Fruit fly (Drosophila melanogaster) whole organism, larva: Measurements from ENCODE around the gene Ir40a.

ENCODE experiments used
- noc ChIP-seq: fragments of 200-800 bp; sonication (Bioruptor generic); optimal IDR thresholded peaks from 3 replicates; lab custom pipeline; 2019; ENCODE audit warnings: missing biosample characterization, mild to moderate bottlenecking, missing genetic modification characterization, moderate library complexity

The Ir40a gene

dm6 chr2L:22214276-22214675 lies at the start of gene Ir40a:
Ir40a (minus strand) TSS chr2L:22214376.
- no peak for TF ChIP-seq noc (tag; lab: Kevin White, UChicago)

dm6 chr2L:22261047-22261446 lies 46.9 kb upstream of the Ir40a start:
- no peak for TF ChIP-seq noc (tag; lab: Kevin White, UChicago)

- no peak for TF ChIP-seq noc (tag; lab: Kevin White, UChicago)
Measured at dm6 chr2L:22249570-22250274, 35.5 kb upstream of the Ir40a start, which contains the start of gene Tif-IA. Tif-IA (plus strand) TSS chr2L:22249876.

DNA sequence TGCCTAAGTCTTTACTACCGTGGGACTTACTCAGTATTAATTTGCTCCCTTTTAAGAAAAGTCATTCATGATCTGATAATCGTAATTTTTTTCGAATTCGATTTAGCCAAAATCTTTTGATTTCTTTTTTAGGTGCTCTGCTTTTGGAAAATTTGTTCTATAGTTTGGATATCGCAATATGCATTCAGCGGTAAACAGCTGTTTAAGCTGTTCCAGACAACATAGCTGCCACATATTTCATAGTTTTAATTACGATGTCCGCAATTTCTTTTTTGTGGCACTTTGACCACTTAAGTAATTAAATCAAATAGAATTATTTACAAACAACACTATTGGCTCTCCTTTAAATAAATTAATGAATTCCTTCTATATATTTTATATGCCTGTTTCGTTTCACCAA lies 34.1 kb upstream of the Ir40a start:
- TF ChIP-seq noc (tag; lab: Kevin White, UChicago): no peak

- no peak for TF ChIP-seq noc (tag; lab: Kevin White, UChicago)
Measured at dm6 chr2L:22247455-22248058, 33.4 kb upstream of the Ir40a start, which contains the start of gene RpL21. RpL21 (minus strand) TSS chr2L:22247875.

DNA sequence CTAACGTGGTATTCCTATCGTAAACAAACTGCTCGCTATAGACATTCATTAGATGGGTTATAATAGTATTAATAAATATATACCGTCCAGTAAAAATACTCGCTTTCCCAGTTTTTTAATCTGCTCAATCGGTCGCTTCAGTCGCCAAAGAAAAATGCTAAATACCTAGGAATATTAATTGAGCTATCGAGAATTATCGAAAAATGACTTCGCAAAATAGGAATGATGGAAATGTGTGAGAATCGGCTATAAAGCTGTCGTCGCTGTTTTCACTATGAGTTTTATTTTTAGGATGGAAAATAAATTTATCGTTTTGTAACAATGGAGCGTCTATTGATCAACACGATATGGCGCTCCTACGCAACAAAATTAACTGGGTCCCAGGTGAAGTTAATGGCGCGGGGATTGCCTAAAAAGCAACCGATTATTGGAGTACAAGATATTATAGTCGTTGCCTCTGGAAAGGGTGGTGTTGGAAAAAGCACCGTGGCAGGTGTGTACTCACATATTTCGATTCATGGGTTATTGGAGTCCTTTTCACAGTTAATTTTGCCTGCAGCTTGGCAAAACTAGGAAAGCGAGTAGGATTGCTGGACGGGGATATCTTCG lies 25.5 kb upstream of the Ir40a start, which contains the start of gene Nubpl:
Gene Nubpl, plus strand, starts transcription at position 306 of the 609 bp plus-strand sequence.
- no peak for TF ChIP-seq noc (tag; lab: Kevin White, UChicago)

DNA sequence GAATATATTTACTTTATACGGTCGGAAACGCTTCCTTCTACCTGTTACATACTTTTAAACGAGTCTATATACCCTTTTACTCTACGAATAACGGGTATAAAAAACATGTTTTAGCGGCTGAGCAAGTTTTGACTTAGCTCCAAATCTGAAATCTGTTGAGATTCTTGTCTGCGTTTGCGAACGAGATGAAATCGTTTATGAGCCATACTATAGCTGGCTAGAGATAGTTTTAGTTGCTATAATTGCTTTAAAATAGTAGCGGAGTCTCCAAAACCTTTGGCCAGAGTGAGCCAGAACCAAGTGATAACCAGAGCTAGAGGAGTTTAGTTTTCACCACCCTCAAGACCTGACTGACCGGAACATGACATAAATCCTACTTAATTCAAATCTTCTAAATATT lies 37.8 kb downstream of the Ir40a start:
- no peak for TF ChIP-seq noc (tag; lab: Kevin White, UChicago)

dm6 chr2L:22175101-22175500 lies 39.1 kb downstream of the Ir40a start, which contains the start of gene CG3635:
CG3635 (plus strand) TSS chr2L:22175415.
- no peak for TF ChIP-seq noc (tag; lab: Kevin White, UChicago)

DNA sequence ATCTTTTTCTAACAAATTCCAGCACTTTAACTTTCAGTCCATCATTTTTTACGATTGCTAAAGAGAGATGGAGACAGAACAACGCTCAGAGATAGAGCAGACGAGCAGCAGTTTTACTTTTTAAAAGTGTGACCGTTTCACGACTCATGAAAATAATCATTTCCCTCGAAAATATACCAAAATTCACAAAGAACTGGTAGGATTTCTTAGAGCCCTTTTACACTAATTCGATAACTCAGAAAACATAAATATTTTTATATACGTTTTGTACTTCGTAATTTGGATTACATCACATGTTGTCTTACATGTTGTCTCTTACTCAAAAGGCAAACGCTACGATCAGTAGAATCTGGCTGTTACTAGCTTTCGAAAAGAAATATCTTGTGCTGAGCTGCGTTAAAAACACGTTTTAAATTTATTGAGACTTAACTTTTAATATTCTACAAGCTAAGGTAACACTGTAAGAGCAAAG lies 45.1 kb downstream of the Ir40a start, which contains the start of gene Clamp:
Gene Clamp, minus strand, starts transcription at position 100 of the 472 bp plus-strand sequence.
- no peak for TF ChIP-seq noc (tag; lab: Kevin White, UChicago)

dm6 chr2L:22168559-22169027 lies 45.6 kb downstream of the Ir40a start:
- TF ChIP-seq noc (tag; lab: Kevin White, UChicago): no peak

DNA sequence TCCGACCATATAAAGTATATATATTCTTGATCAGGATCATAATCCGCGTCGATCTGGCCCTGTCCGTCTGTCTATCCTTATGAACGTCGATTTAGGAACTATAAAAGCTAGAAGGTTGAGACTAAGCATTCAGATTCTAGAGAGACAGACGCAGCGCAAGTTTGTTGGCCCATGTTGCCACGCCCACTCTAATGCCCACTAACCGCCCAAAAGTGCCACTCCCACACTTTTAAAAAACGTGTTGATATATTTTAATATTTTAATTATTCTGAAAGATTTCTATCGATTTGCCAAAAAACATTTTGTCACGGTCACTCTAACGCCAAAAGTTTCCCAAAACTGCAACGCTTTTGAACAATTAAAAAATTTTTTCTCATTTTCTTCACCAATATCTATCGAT lies 50.9 kb downstream of the Ir40a start:
- TF ChIP-seq noc (tag; lab: Kevin White, UChicago): no peak

DNA sequence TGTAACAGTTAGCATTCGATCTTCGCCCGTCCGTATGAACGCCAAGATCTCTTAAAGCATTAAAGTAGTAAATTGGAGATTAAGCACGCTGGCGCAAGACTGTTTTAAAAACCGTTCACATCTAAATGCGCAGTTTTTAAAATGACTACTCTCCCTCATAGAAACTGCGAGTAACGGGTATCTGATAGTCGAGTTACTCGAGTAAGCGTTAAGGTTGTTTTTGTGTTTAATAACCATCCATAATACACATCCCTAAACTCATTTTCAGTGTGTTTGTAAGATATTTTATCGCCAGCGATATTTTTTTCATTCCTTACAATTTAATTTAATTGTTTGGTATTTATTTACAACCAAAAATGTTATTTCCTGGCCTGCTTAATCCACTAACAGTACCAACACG lies 54.4 kb downstream of the Ir40a start:
- no peak for TF ChIP-seq noc (tag; lab: Kevin White, UChicago)

DNA sequence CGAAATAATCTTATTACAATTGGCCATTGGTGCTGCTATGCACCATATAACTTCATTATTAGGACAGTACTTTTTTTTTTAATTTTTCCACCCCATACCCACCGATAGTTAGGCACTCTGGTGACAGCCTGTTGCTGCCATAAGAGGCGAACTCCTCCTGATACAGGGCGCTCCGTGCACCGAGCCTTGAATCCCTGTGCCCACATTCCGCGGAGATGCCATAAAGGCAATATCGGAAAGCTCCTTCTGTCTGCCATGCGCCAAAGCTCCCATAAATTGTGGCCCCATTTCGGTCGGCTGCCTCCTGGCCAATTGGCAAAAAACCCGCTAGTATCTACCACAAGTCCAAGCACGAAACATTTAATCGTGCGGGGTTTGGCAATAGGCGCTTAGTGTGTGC lies 60.9 kb downstream of the Ir40a start:
- no peak for TF ChIP-seq noc (tag; lab: Kevin White, UChicago)

- TF ChIP-seq noc (tag; lab: Kevin White, UChicago): no peak
Measured at dm6 chr2L:22151323-22151722, 62.9 kb downstream of the Ir40a start, which contains the start of gene dunk. dunk (plus strand) TSS chr2L:22151623.

- no peak for TF ChIP-seq noc (tag; lab: Kevin White, UChicago)
Measured at dm6 chr2L:22148713-22149112, 65.5 kb downstream of the Ir40a start.

dm6 chr2L:22146247-22146646 lies 67.9 kb downstream of the Ir40a start:
- TF ChIP-seq noc (tag; lab: Kevin White, UChicago): no peak
